Worm (Caenorhabditis elegans): ENCODE data around the gene R09E10.2.

DNA sequence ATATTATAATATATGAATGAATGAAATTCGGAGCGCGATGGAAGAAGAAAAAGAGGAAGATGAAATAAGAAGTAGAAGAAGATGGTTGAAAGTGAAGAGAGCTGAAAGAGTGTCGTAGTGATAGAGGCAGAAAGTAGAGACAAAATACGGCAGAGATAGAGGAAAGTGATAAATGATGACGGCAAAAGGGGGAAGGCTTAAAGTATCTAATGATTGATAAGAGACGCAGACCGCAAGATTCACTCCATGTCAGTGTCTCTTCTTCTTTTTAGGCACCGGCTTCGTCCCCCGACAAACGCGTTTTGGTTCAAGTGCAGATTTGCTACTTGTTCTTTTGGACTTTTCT is 24.2 kb upstream of the R09E10.2 start:
- TF ChIP-seq pqm-1 (tag; optimal IDR thresholded peaks at IDR 0.05): no peak
- no peak for TF ChIP-seq ama-1 (optimal IDR thresholded peaks at IDR 0.05)

Measured in whole organism, L1 larva.